Worm (Caenorhabditis elegans) whole organism, L2 larva: ENCODE data around the gene F13D11.3.

ENCODE experiments used
- C34F6.9 ChIP-seq: fragments of 150-350 bp; optimal IDR thresholded peaks from 2 replicates; lab custom pipeline; 2014; ENCODE audit warnings: missing biosample characterization, missing genetic modification characterization
- F13H6.1 ChIP-seq: sonication (generic microtip); optimal IDR thresholded peaks from 2 replicates; lab custom pipeline; 2016; ENCODE audit warnings: missing genetic modification characterization, missing compliant biosample characterization
- R02D3.7 ChIP-seq: fragments of 150-350 bp; optimal IDR thresholded peaks from 2 replicates; lab custom pipeline; 2014; ENCODE audit warnings: missing biosample characterization, missing genetic modification characterization
- Y55F3AM.14 ChIP-seq: fragments of 200-800 bp; sonication (Bioruptor generic); optimal IDR thresholded peaks from 2 replicates; lab custom pipeline; 2018; ENCODE audit warnings: mild to moderate bottlenecking, missing genetic modification characterization, missing compliant biosample characterization
- ZK546.5 ChIP-seq: sonication (generic microtip); optimal IDR thresholded peaks from 2 replicates; lab custom pipeline; 2017; ENCODE audit warnings: missing biosample characterization, missing genetic modification characterization
- alr-1 ChIP-seq: fragments of 150-350 bp; optimal IDR thresholded peaks from 2 replicates; lab custom pipeline; 2014; ENCODE audit warnings: missing biosample characterization, missing genetic modification characterization
- blmp-1 ChIP-seq: sonication (generic microtip); optimal IDR thresholded peaks from 2 replicates; lab custom pipeline; 2017; ENCODE audit warnings: missing genetic modification characterization, mild to moderate bottlenecking, missing compliant biosample characterization, antibody characterized with exemption, moderate library complexity; ENCODE audit not compliant: insufficient read depth
- ceh-82 ChIP-seq: fragments of 150-350 bp; optimal IDR thresholded peaks from 2 replicates; lab custom pipeline; 2014; ENCODE audit warnings: missing biosample characterization, missing genetic modification characterization
- crh-2 ChIP-seq: sonication (generic microtip); optimal IDR thresholded peaks from 2 replicates; lab custom pipeline; 2017; ENCODE audit warnings: missing biosample characterization, missing genetic modification characterization
- dmd-4 ChIP-seq: sonication (generic microtip); optimal IDR thresholded peaks from 2 replicates; lab custom pipeline; 2017; ENCODE audit warnings: missing biosample characterization, missing genetic modification characterization
- egl-27 ChIP-seq: sonication (generic microtip); optimal IDR thresholded peaks from 3 replicates; lab custom pipeline; 2017; ENCODE audit warnings: missing biosample characterization, missing genetic modification reagents, missing genetic modification characterization
- elt-3 ChIP-seq: sonication (generic microtip); optimal IDR thresholded peaks from 2 replicates; lab custom pipeline; 2017; ENCODE audit warnings: missing biosample characterization, missing genetic modification characterization
- fos-1 ChIP-seq: fragments of 150-350 bp; optimal IDR thresholded peaks from 2 replicates; lab custom pipeline; 2014; ENCODE audit warnings: missing biosample characterization, missing genetic modification characterization
- gmeb-1 ChIP-seq: fragments of 150-350 bp; optimal IDR thresholded peaks from 2 replicates; lab custom pipeline; 2014; ENCODE audit warnings: missing biosample characterization, missing genetic modification characterization
- lin-11 ChIP-seq: fragments of 150-350 bp; sonication (generic microtip); optimal IDR thresholded peaks from 2 replicates; lab custom pipeline; 2014; ENCODE audit warnings: missing biosample characterization, missing genetic modification characterization, inconsistent platforms, mixed read lengths
- lin-39 ChIP-seq: fragments of 150-350 bp; optimal IDR thresholded peaks from 2 replicates; lab custom pipeline; 2014; ENCODE audit warnings: missing biosample characterization, missing genetic modification reagents, missing genetic modification characterization
- lsy-2 ChIP-seq, 2 experiments: fragments of 150-350 bp in 1 of 2; sonication (generic microtip) in 1 of 2; optimal IDR thresholded peaks; 2 replicates each; lab custom pipeline; 2014 to 2017; ENCODE audit warnings: missing biosample characterization in 2 of 2, missing genetic modification characterization in 2 of 2
- mbf-1 ChIP-seq: sonication (generic microtip); optimal IDR thresholded peaks from 2 replicates; lab custom pipeline; 2017; ENCODE audit warnings: missing biosample characterization, missing genetic modification characterization
- mdl-1 ChIP-seq, 2 experiments: fragments of 150-350 bp in 1 of 2; sonication (generic microtip) in 1 of 2; optimal IDR thresholded peaks; 2 replicates each; lab custom pipeline; 2017; ENCODE audit warnings: missing biosample characterization in 2 of 2, missing genetic modification characterization in 2 of 2
- nhr-10 ChIP-seq: sonication (generic microtip); optimal IDR thresholded peaks from 2 replicates; lab custom pipeline; 2017; ENCODE audit warnings: missing biosample characterization, missing genetic modification characterization
- nhr-11 ChIP-seq: fragments of 150-350 bp; optimal IDR thresholded peaks from 2 replicates; lab custom pipeline; 2014; ENCODE audit warnings: missing biosample characterization, missing genetic modification characterization
- nhr-12 ChIP-seq: fragments of 150-350 bp; optimal IDR thresholded peaks from 2 replicates; lab custom pipeline; 2014; ENCODE audit warnings: missing biosample characterization, missing genetic modification characterization
- nhr-129 ChIP-seq: fragments of 150-350 bp; optimal IDR thresholded peaks from 2 replicates; lab custom pipeline; 2014; ENCODE audit warnings: missing biosample characterization, missing genetic modification characterization
- nhr-21 ChIP-seq: fragments of 150-350 bp; optimal IDR thresholded peaks from 2 replicates; lab custom pipeline; 2014; ENCODE audit warnings: missing biosample characterization, missing genetic modification characterization
- nhr-237 ChIP-seq: fragments of 150-350 bp; optimal IDR thresholded peaks from 2 replicates; lab custom pipeline; 2014; ENCODE audit warnings: missing biosample characterization, missing genetic modification characterization
- nhr-6 ChIP-seq: fragments of 150-350 bp; optimal IDR thresholded peaks from 2 replicates; lab custom pipeline; 2014; ENCODE audit warnings: missing biosample characterization, missing genetic modification characterization
- peb-1 ChIP-seq: fragments of 150-350 bp; optimal IDR thresholded peaks from 2 replicates; lab custom pipeline; 2014; ENCODE audit warnings: missing biosample characterization, missing genetic modification characterization
- sem-4 ChIP-seq: fragments of 150-350 bp; optimal IDR thresholded peaks from 2 replicates; lab custom pipeline; 2014; ENCODE audit warnings: missing biosample characterization, missing genetic modification reagents, missing genetic modification characterization
- skn-1 ChIP-seq: sonication (generic microtip); optimal IDR thresholded peaks from 2 replicates; lab custom pipeline; 2017; ENCODE audit warnings: missing biosample characterization, missing genetic modification characterization
- sma-3 ChIP-seq: sonication (generic microtip); optimal IDR thresholded peaks from 2 replicates; lab custom pipeline; 2016; ENCODE audit warnings: missing genetic modification reagents, missing genetic modification characterization, missing compliant biosample characterization
- sma-9 ChIP-seq, 2 experiments: fragments of 150-350 bp in 1 of 2; sonication (generic microtip) in 1 of 2; optimal IDR thresholded peaks; 2 replicates each; lab custom pipeline; 2014 to 2016; ENCODE audit warnings: missing genetic modification characterization in 2 of 2, mild to moderate bottlenecking in 1 of 2, missing biosample characterization in 1 of 2, missing compliant biosample characterization in 1 of 2, missing genetic modification reagents in 1 of 2, moderate library complexity in 1 of 2
- snpc-4 ChIP-seq: fragments of 150-350 bp; optimal IDR thresholded peaks from 2 replicates; lab custom pipeline; 2014; ENCODE audit warnings: missing biosample characterization, missing genetic modification characterization
- unc-39 ChIP-seq: fragments of 150-350 bp; optimal IDR thresholded peaks from 2 replicates; lab custom pipeline; 2014; ENCODE audit warnings: missing biosample characterization, missing genetic modification characterization
- unc-55 ChIP-seq: fragments of 150-350 bp; sonication (generic microtip); optimal IDR thresholded peaks from 3 replicates; lab custom pipeline; 2014; ENCODE audit warnings: missing biosample characterization, missing genetic modification reagents, missing genetic modification characterization
- unc-62 ChIP-seq: fragments of 150-350 bp; optimal IDR thresholded peaks from 2 replicates; lab custom pipeline; 2014; ENCODE audit warnings: missing biosample characterization, missing genetic modification reagents, missing genetic modification characterization
- zag-1 ChIP-seq: fragments of 150-350 bp; optimal IDR thresholded peaks from 2 replicates; lab custom pipeline; 2014; ENCODE audit warnings: missing biosample characterization, missing genetic modification characterization
- ztf-1 ChIP-seq: fragments of 200-800 bp; sonication (Bioruptor generic); conservative IDR thresholded peaks from 2 replicates; pipeline ENCODE4 v1.3.6; 2022; ENCODE audit warnings: missing genetic modification characterization, missing compliant biosample characterization
- ztf-11 ChIP-seq: sonication (generic microtip); optimal IDR thresholded peaks from 2 replicates; lab custom pipeline; 2017; ENCODE audit warnings: missing biosample characterization, missing genetic modification characterization

Gene F13D11.3

ce11 chrX:5820880-5821279, 15.2 kb upstream of the F13D11.3 start (continued):
- TF ChIP-seq sma-3, result peak; percentile 44
- no peak for TF ChIP-seq elt-3 (tag; lab: Kevin White, UChicago)
- TF ChIP-seq nhr-129 (tag; lab: Kevin White, UChicago), result no peak
- no peak for TF ChIP-seq R02D3.7 (tag; lab: Kevin White, UChicago)
- no peak for TF ChIP-seq peb-1 (tag; lab: Kevin White, UChicago)
- no peak for TF ChIP-seq lin-39 (tag; lab: Kevin White, UChicago)
- no peak for TF ChIP-seq ZK546.5 (tag; lab: Kevin White, UChicago)

DNA sequence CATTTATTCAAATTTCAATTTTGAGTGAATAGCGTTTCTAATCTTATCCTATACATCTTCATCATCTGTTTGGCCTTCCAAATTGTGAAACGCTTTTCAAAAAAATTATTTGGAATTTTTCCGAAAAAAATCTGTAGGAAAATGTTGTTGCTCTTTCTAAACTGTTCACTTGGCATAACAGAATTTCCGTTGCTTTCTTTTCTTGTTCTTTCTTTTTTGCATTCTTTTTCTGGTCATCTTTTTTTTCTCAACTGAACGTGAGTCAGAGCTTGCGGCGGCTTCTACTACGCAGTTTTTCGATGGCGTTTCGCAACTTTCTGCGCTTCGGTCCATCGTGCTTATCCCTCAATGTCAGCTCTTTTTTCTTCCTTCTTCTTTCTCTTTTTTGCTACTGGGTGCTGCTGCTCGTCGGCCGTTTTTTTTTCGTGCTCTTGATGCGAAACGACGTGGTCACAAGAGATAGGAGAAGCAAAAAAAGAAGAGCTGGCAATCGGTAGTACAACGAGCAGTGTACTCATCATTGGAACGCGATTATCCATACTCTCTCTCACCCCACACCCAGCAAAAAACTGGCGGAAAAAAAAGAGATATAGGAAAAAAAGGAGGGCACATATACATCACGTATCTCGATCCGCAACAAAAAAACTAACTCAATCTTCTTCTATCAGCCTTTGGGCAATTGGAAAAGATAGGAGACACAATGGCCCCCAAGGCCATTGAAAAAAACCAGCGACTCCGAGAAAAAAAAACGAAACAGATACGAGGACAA, 14.2 kb upstream of the F13D11.3 start:
- peak; percentile 42 for TF ChIP-seq C34F6.9 (tag; lab: Kevin White, UChicago)
- no peak for TF ChIP-seq ztf-1 (GFP tag; lab: Robert Waterston, UW)
- peak; percentile 7 for TF ChIP-seq nhr-6
- TF ChIP-seq nhr-11, result no peak
- TF ChIP-seq zag-1 (tag; lab: Kevin White, UChicago), result peak; percentile 60
- peak; percentile 81 for TF ChIP-seq F13H6.1 (tag; lab: Kevin White, UChicago)
- TF ChIP-seq egl-27 (tag; lab: Kevin White, UChicago), result peak; percentile 55
- TF ChIP-seq unc-55, result peak; percentile 57
- TF ChIP-seq sma-9 (GFP tag; optimal IDR thresholded peaks at IDR 0.05; lab: Kevin White, UChicago), result peak; percentile 57
- no peak for TF ChIP-seq sma-9 (tag; optimal IDR thresholded peaks at IDR 0.05; lab: Kevin White, UChicago)
- no peak for TF ChIP-seq lin-11 (tag; lab: Kevin White, UChicago)
- TF ChIP-seq nhr-129 (tag; lab: Kevin White, UChicago), result peak; percentile 69
- peak in 1 of 2 experiments; percentile 35 for TF ChIP-seq lsy-2 (tag; optimal IDR thresholded peaks at IDR 0.05; lab: Kevin White, UChicago)
- TF ChIP-seq Y55F3AM.14 (GFP tag; lab: Kevin White, UChicago), result peak; percentile 18
- peak in 1 of 2 experiments; percentile 8 for TF ChIP-seq mdl-1 (tag; optimal IDR thresholded peaks at IDR 0.05; lab: Kevin White, UChicago)
- no peak for TF ChIP-seq nhr-10 (tag; lab: Kevin White, UChicago)

DNA sequence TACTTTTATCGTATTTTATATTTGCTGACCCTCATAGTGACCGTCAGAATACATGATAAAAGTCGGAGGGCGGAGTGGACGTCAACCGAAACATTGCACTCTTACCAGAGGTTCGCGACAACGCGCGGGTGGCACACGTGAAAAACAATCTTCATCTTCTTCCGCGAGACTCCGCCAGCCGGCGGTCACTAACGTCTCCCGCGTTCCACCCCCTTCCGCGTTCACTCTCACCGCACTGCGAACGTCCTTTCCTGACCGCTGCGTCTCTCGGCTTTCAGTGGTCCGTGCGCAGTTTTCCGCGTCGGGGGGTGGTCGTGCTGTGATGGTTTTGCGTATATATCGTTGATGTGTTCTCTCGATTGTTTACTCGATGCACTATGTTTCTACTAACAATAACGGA, 12.5 kb upstream of the F13D11.3 start:
- TF ChIP-seq F13H6.1 (tag; lab: Kevin White, UChicago) (peak; percentile 6), nhr-21 (tag; lab: Kevin White, UChicago) (peak; percentile 51), unc-62 (GFP tag; lab: Kevin White, UChicago) (no peak)

- TF ChIP-seq sma-3, result no peak
- TF ChIP-seq unc-55, result peak; percentile 70
- TF ChIP-seq mdl-1 (tag; optimal IDR thresholded peaks at IDR 0.05; lab: Kevin White, UChicago), result no peak
- TF ChIP-seq snpc-4 (tag; lab: Kevin White, UChicago), result no peak
- no peak for TF ChIP-seq R02D3.7 (tag; lab: Kevin White, UChicago)
- TF ChIP-seq lin-39 (tag; lab: Kevin White, UChicago), result no peak
- TF ChIP-seq nhr-6, result no peak
- TF ChIP-seq blmp-1 (tag; lab: Kevin White, UChicago), result no peak
- TF ChIP-seq ztf-11 (tag; lab: Kevin White, UChicago), result no peak
These were observed 11.4 kb upstream of the F13D11.3 start for ce11 chrX:5817078-5817477.

DNA sequence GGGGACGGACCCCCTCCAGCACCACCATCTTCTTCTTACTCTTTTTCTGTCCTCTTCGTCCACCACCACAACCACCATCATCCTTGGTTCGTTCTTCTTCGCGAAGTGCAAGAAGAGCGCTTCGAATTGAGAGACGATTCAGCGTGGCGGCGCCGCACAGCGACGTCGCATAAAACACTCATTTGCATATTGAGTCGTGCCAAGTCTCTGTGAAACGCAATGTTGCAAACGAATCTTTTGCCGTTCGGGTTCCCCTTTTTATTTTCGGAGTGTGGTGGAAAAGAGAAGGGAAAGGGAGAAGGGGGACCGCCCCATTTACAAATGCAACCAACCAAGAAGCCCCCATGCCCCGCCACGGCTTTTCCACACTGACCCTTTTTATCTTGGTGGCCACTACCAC, 10.6 kb upstream of the F13D11.3 start:
- TF ChIP-seq nhr-6, result no peak
- TF ChIP-seq ztf-1 (GFP tag; lab: Robert Waterston, UW), result no peak
- no peak for TF ChIP-seq elt-3 (tag; lab: Kevin White, UChicago)
- TF ChIP-seq egl-27 (tag; lab: Kevin White, UChicago), result no peak
- TF ChIP-seq skn-1, result no peak
- TF ChIP-seq ceh-82 (tag; lab: Kevin White, UChicago), result no peak
- TF ChIP-seq nhr-237 (tag; lab: Kevin White, UChicago), result no peak
- TF ChIP-seq snpc-4 (tag; lab: Kevin White, UChicago), result no peak
- no peak for TF ChIP-seq mbf-1
- peak; percentile 17 for TF ChIP-seq crh-2 (tag; lab: Kevin White, UChicago)
- no peak for TF ChIP-seq sma-3
- no peak for TF ChIP-seq R02D3.7 (tag; lab: Kevin White, UChicago)
- peak; percentile 32 for TF ChIP-seq Y55F3AM.14 (GFP tag; lab: Kevin White, UChicago)
- no peak for TF ChIP-seq unc-39 (tag; lab: Kevin White, UChicago)
- TF ChIP-seq peb-1 (tag; lab: Kevin White, UChicago), result no peak
- peak; percentile 69 for TF ChIP-seq unc-55
- peak; percentile 43 for TF ChIP-seq sem-4 (tag; lab: Kevin White, UChicago)
- no peak for TF ChIP-seq gmeb-1
- peak; percentile 23 for TF ChIP-seq C34F6.9 (tag; lab: Kevin White, UChicago)
- TF ChIP-seq unc-62 (GFP tag; lab: Kevin White, UChicago), result no peak
- TF ChIP-seq nhr-11, result no peak
- no peak for TF ChIP-seq lin-11 (tag; lab: Kevin White, UChicago)
- TF ChIP-seq sma-9 (GFP tag; optimal IDR thresholded peaks at IDR 0.05; lab: Kevin White, UChicago), result no peak
- TF ChIP-seq sma-9 (tag; optimal IDR thresholded peaks at IDR 0.05; lab: Kevin White, UChicago), result no peak
- no peak for TF ChIP-seq dmd-4 (tag; lab: Kevin White, UChicago)
- no peak for TF ChIP-seq nhr-12
- TF ChIP-seq nhr-10 (tag; lab: Kevin White, UChicago), result no peak
- no peak for TF ChIP-seq alr-1 (tag; lab: Kevin White, UChicago)
- TF ChIP-seq zag-1 (tag; lab: Kevin White, UChicago), result peak; percentile 56
- no peak for TF ChIP-seq mdl-1 (tag; optimal IDR thresholded peaks at IDR 0.05; lab: Kevin White, UChicago)
- TF ChIP-seq ztf-11 (tag; lab: Kevin White, UChicago), result no peak
- peak; percentile 73 for TF ChIP-seq F13H6.1 (tag; lab: Kevin White, UChicago)
- TF ChIP-seq lsy-2 (tag; optimal IDR thresholded peaks at IDR 0.05; lab: Kevin White, UChicago), result peak in 1 of 2 experiments; percentile 3
- no peak for TF ChIP-seq fos-1 (tag; lab: Kevin White, UChicago)
